Fruit fly (Drosophila melanogaster) whole organism, adult: ENCODE data around the gene CG13314.

Source experiments
- CG11617 ChIP-seq: fragments of 200-800 bp; sonication (Bioruptor generic); optimal IDR thresholded peaks from 2 replicates; lab custom pipeline; 2017; ENCODE audit warnings: mild to moderate bottlenecking, missing biosample characterization, missing genetic modification reagents, missing genetic modification characterization
- CG12768 ChIP-seq: fragments of 200-800 bp; sonication (Bioruptor generic); optimal IDR thresholded peaks from 2 replicates; lab custom pipeline; 2017; ENCODE audit warnings: missing biosample characterization, missing genetic modification characterization, mild to moderate bottlenecking, moderate library complexity, missing genetic modification reagents
- CG14711 ChIP-seq: fragments of 200-800 bp; sonication (Bioruptor generic); optimal IDR thresholded peaks from 2 replicates; lab custom pipeline; 2018; ENCODE audit warnings: missing biosample characterization, mild to moderate bottlenecking, missing genetic modification characterization, moderate library complexity
- CG1620 ChIP-seq: fragments of 200-800 bp; sonication (Bioruptor generic); optimal IDR thresholded peaks from 2 replicates; lab custom pipeline; 2016; ENCODE audit warnings: missing biosample characterization, missing genetic modification characterization
- CG33017 ChIP-seq: fragments of 200-800 bp; sonication (Bioruptor generic); optimal IDR thresholded peaks from 2 replicates; lab custom pipeline; 2018; ENCODE audit warnings: missing biosample characterization, mild to moderate bottlenecking, missing genetic modification characterization, moderate library complexity
- CG5204 ChIP-seq: fragments of 200-800 bp; sonication (Bioruptor generic); optimal IDR thresholded peaks from 2 replicates; lab custom pipeline; 2016; ENCODE audit warnings: missing biosample characterization, missing genetic modification characterization
- CG7045 ChIP-seq: fragments of 200-800 bp; sonication (Bioruptor generic); optimal IDR thresholded peaks from 2 replicates; lab custom pipeline; 2017; ENCODE audit warnings: missing biosample characterization, mild to moderate bottlenecking, missing genetic modification characterization
- CG7101 ChIP-seq: fragments of 200-800 bp; sonication (Bioruptor generic); optimal IDR thresholded peaks from 2 replicates; lab custom pipeline; 2018; ENCODE audit warnings: missing biosample characterization, mild to moderate bottlenecking, missing genetic modification characterization, moderate library complexity
- Clk ChIP-seq: fragments of 200-800 bp; sonication (Bioruptor generic); optimal IDR thresholded peaks from 2 replicates; lab custom pipeline; 2017; ENCODE audit warnings: missing biosample characterization, missing genetic modification characterization
- Crg-1 ChIP-seq: fragments of 200-800 bp; sonication (Bioruptor generic); optimal IDR thresholded peaks from 2 replicates; lab custom pipeline; 2016; ENCODE audit warnings: missing biosample characterization, missing genetic modification characterization
- Hr96 ChIP-seq: fragments of 200-800 bp; sonication (Bioruptor generic); optimal IDR thresholded peaks from 2 replicates; lab custom pipeline; 2016; ENCODE audit warnings: missing biosample characterization, missing genetic modification characterization
- Mnt ChIP-seq: fragments of 200-800 bp; sonication (Bioruptor generic); optimal IDR thresholded peaks from 2 replicates; lab custom pipeline; 2016; ENCODE audit warnings: missing biosample characterization, mild to moderate bottlenecking, missing genetic modification characterization
- bab1 ChIP-seq: fragments of 200-800 bp; sonication (Bioruptor generic); optimal IDR thresholded peaks from 3 replicates; lab custom pipeline; 2019; ENCODE audit warnings: missing biosample characterization, mild to moderate bottlenecking, missing genetic modification characterization, moderate library complexity
- cic ChIP-seq: fragments of 200-800 bp; sonication (Bioruptor generic); optimal IDR thresholded peaks from 2 replicates; lab custom pipeline; 2017; ENCODE audit warnings: missing biosample characterization, mild to moderate bottlenecking, missing genetic modification characterization, moderate library complexity
- cnc ChIP-seq, 2 experiments: fragments of >200 bp; optimal IDR thresholded peaks; 2 replicates each; lab custom pipeline; 2017
- kay ChIP-seq: fragments of 200-800 bp; sonication (Bioruptor generic); peaks from one replicate; lab custom pipeline; 2016; ENCODE audit warnings: missing biosample characterization, missing genetic modification characterization, borderline replicate concordance
- ovo ChIP-seq: fragments of 200-800 bp; sonication (Bioruptor generic); optimal IDR thresholded peaks from 2 replicates; lab custom pipeline; 2016; ENCODE audit warnings: missing biosample characterization, missing genetic modification characterization
- pad ChIP-seq: fragments of 200-800 bp; sonication (Bioruptor generic); optimal IDR thresholded peaks from 3 replicates; lab custom pipeline; 2017; ENCODE audit warnings: missing biosample characterization, missing genetic modification characterization, mild to moderate bottlenecking, moderate library complexity, missing genetic modification reagents
- tj ChIP-seq: fragments of 200-800 bp; sonication (Bioruptor generic); optimal IDR thresholded peaks from 3 replicates; lab custom pipeline; 2017; ENCODE audit warnings: missing biosample characterization, mild to moderate bottlenecking, missing genetic modification characterization, moderate library complexity
- toe ChIP-seq: fragments of 200-800 bp; sonication (Bioruptor generic); optimal IDR thresholded peaks from 2 replicates; lab custom pipeline; 2016; ENCODE audit warnings: missing biosample characterization, missing genetic modification characterization

CG13314 gene

DNA sequence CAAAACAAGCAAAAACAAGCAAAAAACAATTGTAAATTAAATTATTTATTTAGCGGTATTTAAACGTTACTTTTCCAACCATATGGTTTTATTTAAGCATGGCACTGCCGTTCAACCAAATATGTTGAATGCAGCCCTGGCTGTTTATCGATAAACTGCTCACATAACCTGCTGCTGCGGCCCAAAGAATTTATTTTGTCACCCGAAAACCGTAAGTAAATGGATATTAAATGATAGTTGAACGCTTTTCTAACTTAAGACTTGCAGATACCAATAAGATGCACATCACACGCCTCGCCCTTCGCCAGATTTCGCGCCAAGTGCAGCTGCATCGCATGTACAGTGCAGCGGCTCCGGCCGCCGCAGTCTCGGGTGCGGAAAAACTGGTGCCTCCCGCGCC, 24.9 kb upstream of the CG13314 start, which contains the start of gene mRpL12:
TSS of gene mRpL12 (plus strand) at position 123 of the 400 bp plus-strand sequence.
- TF ChIP-seq bab1 (GFP tag; lab: Kevin White, UChicago) (no peak), Crg-1 (GFP tag; lab: Kevin White, UChicago) (no peak), Mnt (GFP tag; lab: Kevin White, UChicago) (peak; percentile 4), kay (peak; percentile 4), ovo (GFP tag; lab: Kevin White, UChicago) (no peak), tj (GFP tag; lab: Kevin White, UChicago) (no peak), CG11617 (GFP tag; lab: Kevin White, UChicago) (no peak), CG1620 (no peak)

DNA sequence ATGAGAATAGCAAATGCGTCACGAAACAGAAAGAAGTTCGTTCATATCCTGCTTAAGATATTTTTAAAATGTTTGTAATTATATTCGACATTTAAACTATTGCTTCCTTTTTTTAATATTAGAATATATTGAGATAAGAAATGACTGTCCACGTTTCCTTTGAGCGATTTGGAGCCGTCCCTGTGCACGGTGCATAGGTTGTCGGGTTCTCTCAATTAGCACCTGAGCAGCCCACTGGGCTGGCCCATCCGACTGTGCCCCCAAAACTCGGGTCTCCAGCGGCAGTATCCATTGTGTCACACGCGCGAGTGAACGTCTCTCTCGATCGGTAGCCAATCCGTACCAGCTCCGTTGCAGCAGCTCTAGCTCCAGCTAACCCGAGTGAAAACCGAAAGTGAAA, 23.0 kb upstream of the CG13314 start, which contains the start of gene CG13313:
TSS of gene CG13313 (plus strand) at position 301 of the 400 bp plus-strand sequence.
- no peak for TF ChIP-seq ovo (GFP tag; lab: Kevin White, UChicago)
- no peak for TF ChIP-seq CG12768 (GFP tag; lab: Kevin White, UChicago)
- no peak for TF ChIP-seq CG33017
- TF ChIP-seq Clk (GFP tag; lab: Kevin White, UChicago): no peak
- no peak for TF ChIP-seq CG7101 (tag; lab: Kevin White, UChicago)
- no peak for TF ChIP-seq Crg-1 (GFP tag; lab: Kevin White, UChicago)
- no peak for TF ChIP-seq cic (GFP tag; lab: Kevin White, UChicago)
- no peak for TF ChIP-seq bab1 (GFP tag; lab: Kevin White, UChicago)
- TF ChIP-seq kay: no peak
- no peak for TF ChIP-seq tj (GFP tag; lab: Kevin White, UChicago)

DNA sequence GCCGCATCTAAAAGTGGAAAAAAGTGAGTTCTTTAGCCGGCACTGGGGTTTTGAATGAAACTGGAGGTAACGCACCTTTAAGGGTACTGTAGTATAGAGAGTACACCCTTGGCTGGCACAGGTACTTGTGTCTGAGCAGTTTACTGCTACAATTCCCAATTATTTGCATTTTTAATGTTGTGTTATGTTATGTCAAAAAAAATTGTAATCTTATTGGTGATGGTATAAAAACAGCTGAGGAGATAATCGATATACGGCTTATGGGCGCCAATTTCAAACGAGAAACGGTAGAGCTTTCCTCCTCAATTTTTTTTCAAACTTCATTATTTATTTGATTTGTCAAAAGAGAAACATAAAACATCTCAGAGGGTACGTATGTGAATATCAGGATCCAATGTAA, 17.1 kb upstream of the CG13314 start, which contains the start of gene ValRS-m:
TSS of gene ValRS-m (minus strand) at position 312 of the 400 bp plus-strand sequence.
- no peak for TF ChIP-seq cnc (optimal IDR thresholded peaks at IDR 0.05; lab: Kevin White, UChicago)
- TF ChIP-seq CG7045: no peak
- no peak for TF ChIP-seq Crg-1 (GFP tag; lab: Kevin White, UChicago)
- no peak for TF ChIP-seq bab1 (GFP tag; lab: Kevin White, UChicago)
- no peak for TF ChIP-seq CG1620
- TF ChIP-seq Mnt (GFP tag; lab: Kevin White, UChicago): no peak
- no peak for TF ChIP-seq CG7101 (tag; lab: Kevin White, UChicago)
- no peak for TF ChIP-seq kay
- no peak for TF ChIP-seq CG12768 (GFP tag; lab: Kevin White, UChicago)
- no peak for TF ChIP-seq cic (GFP tag; lab: Kevin White, UChicago)
- no peak for TF ChIP-seq CG5204
- no peak for TF ChIP-seq CG33017
- no peak for TF ChIP-seq CG14711

DNA sequence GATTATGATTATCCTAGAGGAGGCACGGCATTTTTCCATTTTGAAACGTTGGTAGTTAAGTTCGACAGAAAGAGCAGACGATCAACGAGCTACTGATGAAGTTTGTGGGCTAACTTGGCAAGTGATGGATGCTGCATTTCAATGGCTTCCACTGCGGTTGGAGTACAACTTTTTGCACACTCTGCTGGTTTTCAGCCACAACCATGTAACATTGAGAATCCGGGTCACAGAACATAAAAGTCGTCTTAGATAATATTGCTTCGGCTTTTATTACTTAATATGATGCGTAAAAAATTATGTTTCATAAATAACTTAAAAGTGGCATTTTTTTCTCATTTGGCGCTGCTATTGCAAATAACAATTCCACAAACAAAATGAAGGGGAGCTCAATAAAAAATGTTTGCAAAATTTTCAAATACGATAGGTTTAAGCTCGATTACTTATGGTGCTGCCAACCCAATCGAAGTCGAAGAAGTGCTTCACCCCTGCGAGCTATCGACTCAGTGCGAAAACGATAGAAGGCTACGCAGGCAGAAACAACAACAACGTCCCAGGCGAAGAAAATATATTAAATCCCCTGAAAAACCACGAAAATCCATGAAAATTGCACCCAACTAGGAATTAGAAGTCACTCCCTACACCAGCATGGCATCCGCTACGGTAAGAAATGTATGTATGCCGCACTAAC, 15.1 kb upstream of the CG13314 start, which contains the start of the genes CG5653 and CG5021:
TSS of gene CG5653 (minus strand) at position 51 of the 688 bp plus-strand sequence.
TSS of gene CG5021 (plus strand) at position 506 of the 688 bp plus-strand sequence.
- TF ChIP-seq bab1 (GFP tag; lab: Kevin White, UChicago) (peak; percentile 30), Mnt (GFP tag; lab: Kevin White, UChicago) (no peak)

DNA sequence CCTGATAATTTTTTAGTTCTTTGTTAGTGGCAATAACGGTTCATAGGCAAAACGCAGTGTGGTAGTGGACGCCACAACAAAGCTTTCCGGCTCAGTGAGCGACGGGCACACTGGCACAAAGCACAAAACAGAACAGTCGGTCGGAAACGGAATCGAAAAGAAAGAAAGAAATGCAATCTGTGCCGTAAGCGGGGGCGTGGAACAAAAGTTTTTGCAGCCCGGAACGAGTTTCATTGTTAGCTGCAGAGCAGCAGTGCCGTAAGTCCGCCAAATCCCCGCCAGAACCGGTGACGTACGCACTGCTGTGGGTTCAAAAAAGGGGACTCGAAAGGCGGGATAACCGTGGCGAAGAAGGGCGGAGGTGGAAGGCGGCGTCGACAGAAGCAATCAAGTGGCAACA, 13.2 kb upstream of the CG13314 start, which contains the start of gene CG5026:
TSS of gene CG5026 (plus strand) at position 92 of the 400 bp plus-strand sequence.
- TF ChIP-seq toe (no peak), pad (GFP tag; lab: Kevin White, UChicago) (peak; percentile 19), ovo (GFP tag; lab: Kevin White, UChicago) (peak; percentile 75), CG12768 (GFP tag; lab: Kevin White, UChicago) (peak; percentile 13), Hr96 (no peak), CG11617 (GFP tag; lab: Kevin White, UChicago) (peak; percentile 41), cic (GFP tag; lab: Kevin White, UChicago) (peak; percentile 53), bab1 (GFP tag; lab: Kevin White, UChicago) (peak; percentile 69), Mnt (GFP tag; lab: Kevin White, UChicago) (peak; percentile 36), kay (no peak), Crg-1 (GFP tag; lab: Kevin White, UChicago) (no peak), Clk (GFP tag; lab: Kevin White, UChicago) (no peak), cnc (optimal IDR thresholded peaks at IDR 0.05; lab: Kevin White, UChicago) (no peak), CG5204 (no peak), CG33017 (no peak), CG7045 (no peak), CG1620 (no peak), tj (GFP tag; lab: Kevin White, UChicago) (no peak), CG7101 (tag; lab: Kevin White, UChicago) (peak; percentile 35), CG14711 (peak; percentile 51)

DNA sequence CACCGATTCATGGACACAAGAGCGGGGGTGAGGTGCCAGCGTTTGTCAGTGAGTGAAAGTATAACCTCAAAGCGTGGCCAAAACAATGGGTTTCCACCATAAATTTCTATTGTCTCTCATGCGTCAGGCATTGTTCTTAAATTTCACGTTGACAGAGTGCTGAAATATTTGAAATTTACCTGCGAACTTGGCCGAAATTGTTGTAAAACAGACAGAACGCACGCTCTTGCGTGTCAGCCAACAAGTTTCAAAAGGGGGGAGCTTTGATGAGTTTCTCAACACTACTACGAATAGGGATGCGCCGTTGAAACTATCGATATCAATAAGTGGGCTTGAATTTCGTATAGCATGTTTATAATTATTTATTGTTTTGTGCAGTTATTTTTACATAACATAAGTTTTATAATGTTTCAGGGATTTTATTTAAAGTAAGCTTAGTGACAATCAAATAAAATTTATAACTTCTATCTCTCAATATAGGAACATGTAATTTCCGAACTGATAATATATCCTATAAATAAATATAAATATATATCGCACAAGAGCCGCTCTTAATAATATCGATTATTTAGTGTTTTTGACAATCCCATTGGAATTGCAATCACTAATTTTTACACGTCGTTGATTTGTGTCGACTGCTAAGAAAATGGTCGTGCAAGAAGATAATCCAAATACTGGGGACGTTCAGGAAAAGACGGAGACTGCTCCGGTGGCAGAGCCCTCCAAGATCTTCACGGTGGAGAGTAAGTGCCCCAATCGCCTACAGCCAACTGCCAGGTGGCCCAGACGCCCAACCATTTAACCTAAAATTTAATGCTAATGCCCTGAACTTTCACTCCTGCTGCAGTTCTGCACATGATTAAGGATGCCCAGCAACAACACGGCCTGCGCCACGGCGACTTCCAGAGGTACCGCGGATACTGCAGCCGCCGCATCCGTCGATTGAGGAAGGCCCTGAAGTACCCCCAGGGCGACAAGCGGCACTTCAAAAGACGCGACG, 6.8 kb upstream of the CG13314 start, which contains the start of the genes pix and Srp68:
TSS of gene pix (minus strand) at position 288 of the 1,000 bp plus-strand sequence.
TSS of gene Srp68 (plus strand) at position 569 of the 1,000 bp plus-strand sequence.
- TF ChIP-seq CG33017 (peak; percentile 62), CG5204 (no peak), Mnt (GFP tag; lab: Kevin White, UChicago) (peak; percentile 82), Crg-1 (GFP tag; lab: Kevin White, UChicago) (peak; percentile 86), CG7101 (tag; lab: Kevin White, UChicago) (peak; percentile 80), pad (GFP tag; lab: Kevin White, UChicago) (peak; percentile 82), CG14711 (peak; percentile 73), kay (no peak), cnc (optimal IDR thresholded peaks at IDR 0.05; lab: Kevin White, UChicago) (no peak), CG12768 (GFP tag; lab: Kevin White, UChicago) (peak; percentile 78), ovo (GFP tag; lab: Kevin White, UChicago) (peak; percentile 74), cic (GFP tag; lab: Kevin White, UChicago) (peak; percentile 55), Clk (GFP tag; lab: Kevin White, UChicago) (peak; percentile 58), CG11617 (GFP tag; lab: Kevin White, UChicago) (peak; percentile 90), tj (GFP tag; lab: Kevin White, UChicago) (peak; percentile 58), bab1 (GFP tag; lab: Kevin White, UChicago) (peak; percentile 54), toe (no peak), CG1620 (peak; percentile 70), CG7045 (peak; percentile 70), Hr96 (no peak)
